Fruit fly (Drosophila melanogaster) whole organism, embryonic: ENCODE results near the gene Cat.

Source experiments
- Asciz ChIP-seq: fragments of 200-800 bp; sonication (Bioruptor generic); optimal IDR thresholded peaks from 2 replicates; lab custom pipeline; 2017; ENCODE audit warnings: missing biosample characterization, mild to moderate bottlenecking, missing genetic modification characterization, missing genetic modification reagents
- Atf6 ChIP-seq: fragments of 200-800 bp; sonication (Bioruptor generic); IDR thresholded peaks from 2 replicates; pipeline ENCODE4 v1.3.6; 2022; ENCODE audit warnings: missing biosample characterization, missing genetic modification characterization
- Awh ChIP-seq: fragments of 200-800 bp; sonication (Bioruptor generic); IDR thresholded peaks from 2 replicates; pipeline ENCODE4, ENCODE4 v1.3.6; 2022; ENCODE audit warnings: missing biosample characterization, missing genetic modification characterization
- Bgb ChIP-seq: fragments of 200-800 bp; sonication (Bioruptor generic); IDR thresholded peaks from 2 replicates; pipeline ENCODE4 v1.3.6; 2022; ENCODE audit warnings: missing biosample characterization, missing genetic modification characterization; ENCODE audit not compliant: partially characterized antibody
- CG11696 ChIP-seq: fragments of 200-800 bp; sonication (Bioruptor generic); IDR thresholded peaks from 2 replicates; pipeline ENCODE4 v1.3.6; 2022; ENCODE audit warnings: missing biosample characterization, missing genetic modification characterization
- CG12769 ChIP-seq: fragments of 200-800 bp; sonication (Bioruptor generic); optimal IDR thresholded peaks from 2 replicates; lab custom pipeline; 2019; ENCODE audit warnings: missing biosample characterization, mild to moderate bottlenecking, missing genetic modification characterization, moderate library complexity
- CG14710 ChIP-seq: fragments of 200-800 bp; sonication (Bioruptor generic); optimal IDR thresholded peaks from 3 replicates; lab custom pipeline; 2019; ENCODE audit warnings: missing biosample characterization, mild to moderate bottlenecking, missing genetic modification characterization, moderate library complexity
- CG15479 ChIP-seq: fragments of 200-800 bp; sonication (Bioruptor generic); optimal IDR thresholded peaks from 3 replicates; lab custom pipeline; 2019; ENCODE audit warnings: missing biosample characterization, mild to moderate bottlenecking, missing genetic modification characterization, moderate library complexity
- CG17802 ChIP-seq: fragments of 200-800 bp; sonication (Bioruptor generic); optimal IDR thresholded peaks from 2 replicates; lab custom pipeline; 2018; ENCODE audit warnings: missing biosample characterization, mild to moderate bottlenecking, missing genetic modification characterization, moderate library complexity
- CG18476 ChIP-seq: fragments of 200-800 bp; sonication (Bioruptor generic); optimal IDR thresholded peaks from 2 replicates; lab custom pipeline; 2016; ENCODE audit warnings: missing biosample characterization, mild to moderate bottlenecking, missing genetic modification characterization
- CG34376 ChIP-seq: fragments of 200-800 bp; sonication (Bioruptor generic); optimal IDR thresholded peaks from 2 replicates; lab custom pipeline; 2018; ENCODE audit warnings: missing biosample characterization, mild to moderate bottlenecking, missing genetic modification characterization
- CG4820 ChIP-seq: fragments of 200-800 bp; sonication (Bioruptor generic); optimal IDR thresholded peaks from 3 replicates; lab custom pipeline; 2016; ENCODE audit warnings: missing biosample characterization, missing genetic modification characterization
- CG7987 ChIP-seq: fragments of 200-800 bp; sonication (Bioruptor generic); optimal IDR thresholded peaks from 2 replicates; lab custom pipeline; 2018; ENCODE audit warnings: missing biosample characterization, mild to moderate bottlenecking, missing genetic modification characterization, moderate library complexity
- CG8290 ChIP-seq, 3 experiments: fragments of 200-800 bp; sonication (Bioruptor generic); optimal IDR thresholded peaks; 2 replicates each; lab custom pipeline; 2016 to 2019; ENCODE audit warnings: missing biosample characterization in 3 of 3, missing genetic modification characterization in 3 of 3, mild to moderate bottlenecking in 2 of 3, moderate library complexity in 1 of 3
- Gsc ChIP-seq: fragments of 200-800 bp; sonication (Bioruptor generic); IDR thresholded peaks from 2 replicates; pipeline ENCODE4 v1.3.6; 2022; ENCODE audit warnings: missing biosample characterization, missing genetic modification characterization
- H15 ChIP-seq: fragments of 200-800 bp; sonication (Bioruptor generic); IDR thresholded peaks from 3 replicates; pipeline ENCODE4 v1.3.6; 2022; ENCODE audit warnings: missing biosample characterization, missing genetic modification characterization
- Hey ChIP-seq: fragments of 200-800 bp; sonication (Bioruptor generic); optimal IDR thresholded peaks from 3 replicates; lab custom pipeline; 2018; ENCODE audit warnings: missing biosample characterization, mild to moderate bottlenecking, missing genetic modification characterization
- HmgZ ChIP-seq: fragments of 200-800 bp; sonication (Bioruptor generic); optimal IDR thresholded peaks from 2 replicates; lab custom pipeline; 2018; ENCODE audit warnings: missing biosample characterization, mild to moderate bottlenecking, missing genetic modification characterization
- Hmx ChIP-seq: fragments of 200-800 bp; sonication (Bioruptor generic); optimal IDR thresholded peaks from 2 replicates; lab custom pipeline; 2016; ENCODE audit warnings: missing biosample characterization, missing genetic modification characterization
- Hr78 ChIP-seq, 2 experiments: fragments of 200-800 bp in 1 of 2; fragments of >200 bp in 1 of 2; sonication (Bioruptor generic) in 1 of 2; optimal IDR thresholded peaks; 2 replicates each; lab custom pipeline; 2017 to 2019; ENCODE audit warnings: missing biosample characterization in 2 of 2, missing genetic modification characterization in 2 of 2, mild to moderate bottlenecking in 1 of 2, moderate library complexity in 1 of 2
- Med ChIP-seq: fragments of 200-800 bp; sonication (Bioruptor generic); peaks from one replicate; lab custom pipeline; 2016; ENCODE audit warnings: missing biosample characterization, missing genetic modification characterization, mild to moderate bottlenecking, inconsistent platforms, moderate library complexity
- Nf-YB ChIP-seq: fragments of 200-800 bp; sonication (Bioruptor generic); optimal IDR thresholded peaks from 3 replicates; lab custom pipeline; 2019; ENCODE audit warnings: missing biosample characterization, mild to moderate bottlenecking, missing genetic modification characterization, moderate library complexity
- Tbp ChIP-seq: fragments of >200 bp; optimal IDR thresholded peaks from 2 replicates; lab custom pipeline; 2018; ENCODE audit warnings: missing biosample characterization, missing genetic modification characterization
- Trl ChIP-seq, 3 experiments: fragments of >200 bp in 2 of 3; fragments of 200-800 bp in 1 of 3; sonication (Bioruptor generic) in 1 of 3; optimal IDR thresholded peaks; 2 replicates in 1 of 3; 3 replicates in 2 of 3; lab custom pipeline; 2016 to 2017; ENCODE audit warnings: missing biosample characterization in 1 of 3, missing genetic modification characterization in 1 of 3
- Xrp1 ChIP-seq: fragments of 200-800 bp; sonication (Bioruptor generic); IDR thresholded peaks from 2 replicates; pipeline ENCODE4 v1.3.6; 2022; ENCODE audit warnings: missing biosample characterization, missing genetic modification characterization
- ase ChIP-seq: fragments of 200-800 bp; sonication (Bioruptor generic); IDR thresholded peaks from 3 replicates; pipeline ENCODE4 v1.3.6; 2022; ENCODE audit warnings: missing biosample characterization, missing genetic modification characterization
- ato ChIP-seq: fragments of 200-800 bp; sonication (Bioruptor generic); IDR thresholded peaks from 2 replicates; pipeline ENCODE4 v1.3.6; 2022; ENCODE audit warnings: missing biosample characterization, missing genetic modification characterization; ENCODE audit not compliant: partially characterized antibody
- caup ChIP-seq: fragments of 200-800 bp; sonication (Bioruptor generic); optimal IDR thresholded peaks from 3 replicates; lab custom pipeline; 2017; ENCODE audit warnings: missing biosample characterization, mild to moderate bottlenecking, missing genetic modification characterization, moderate library complexity; ENCODE audit not compliant: severe bottlenecking
- chinmo ChIP-seq: fragments of 200-800 bp; sonication (Bioruptor generic); IDR thresholded peaks from 4 replicates; pipeline ENCODE4 v1.3.6; 2022; ENCODE audit warnings: missing biosample characterization, missing genetic modification characterization; ENCODE audit not compliant: partially characterized antibody
- crp ChIP-seq, 2 experiments: fragments of 200-800 bp; sonication (Bioruptor generic); optimal IDR thresholded peaks; 2 replicates in 1 of 2; 3 replicates in 1 of 2; lab custom pipeline; 2017; ENCODE audit warnings: missing biosample characterization in 2 of 2, missing genetic modification characterization in 2 of 2, mild to moderate bottlenecking in 1 of 2, moderate library complexity in 1 of 2
- eve ChIP-seq, 2 experiments: fragments of >200 bp; optimal IDR thresholded peaks; 2 replicates each; lab custom pipeline; 2017; ENCODE audit warnings: missing biosample characterization in 2 of 2, missing genetic modification characterization in 2 of 2
- exex ChIP-seq: fragments of 200-800 bp; sonication (Bioruptor generic); optimal IDR thresholded peaks from 4 replicates; lab custom pipeline; 2018; ENCODE audit warnings: missing biosample characterization, mild to moderate bottlenecking, missing genetic modification characterization, moderate library complexity
- gem ChIP-seq: fragments of 200-800 bp; sonication (Bioruptor generic); optimal IDR thresholded peaks from 2 replicates; lab custom pipeline; 2019; ENCODE audit warnings: missing biosample characterization, mild to moderate bottlenecking, missing genetic modification characterization, moderate library complexity
- grn ChIP-seq: fragments of 200-800 bp; sonication (Bioruptor generic); optimal IDR thresholded peaks from 3 replicates; lab custom pipeline; 2017; ENCODE audit warnings: missing biosample characterization, missing genetic modification characterization
- hkb ChIP-seq, 2 experiments: fragments of 200-800 bp in 1 of 2; fragments of >200 bp in 1 of 2; sonication (Bioruptor generic) in 1 of 2; IDR thresholded peaks in 1 of 2; optimal IDR thresholded peaks in 1 of 2; 2 replicates each; pipeline versions ENCODE4 v1.3.6 to Lab custom; 2017 to 2022; ENCODE audit warnings: missing biosample characterization in 1 of 2, missing genetic modification characterization in 1 of 2
- hth ChIP-seq: fragments of >200 bp; optimal IDR thresholded peaks from 2 replicates; lab custom pipeline; 2017; ENCODE audit warnings: inconsistent platforms
- insv ChIP-seq, 2 experiments: fragments of 200-800 bp; sonication (Bioruptor generic); optimal IDR thresholded peaks; 3 replicates each; lab custom pipeline; 2016 to 2018; ENCODE audit warnings: missing biosample characterization in 2 of 2, missing genetic modification characterization in 2 of 2
- kah ChIP-seq: fragments of 200-800 bp; sonication (Bioruptor generic); optimal IDR thresholded peaks from 2 replicates; lab custom pipeline; 2018; ENCODE audit warnings: missing biosample characterization, mild to moderate bottlenecking, missing genetic modification characterization
- lab ChIP-seq: fragments of 200-800 bp; sonication (Bioruptor generic); optimal IDR thresholded peaks from 3 replicates; lab custom pipeline; 2017; ENCODE audit warnings: missing biosample characterization, missing genetic modification characterization, mild to moderate bottlenecking, moderate library complexity, missing genetic modification reagents
- nau ChIP-seq: fragments of 200-800 bp; sonication (Bioruptor generic); optimal IDR thresholded peaks from 3 replicates; lab custom pipeline; 2017; ENCODE audit warnings: missing biosample characterization, mild to moderate bottlenecking, missing genetic modification characterization, missing genetic modification reagents
- nom ChIP-seq: fragments of 200-800 bp; sonication (Bioruptor generic); optimal IDR thresholded peaks from 2 replicates; lab custom pipeline; 2017; ENCODE audit warnings: missing biosample characterization, missing genetic modification characterization, mild to moderate bottlenecking, moderate library complexity, missing genetic modification reagents
- schlank ChIP-seq: fragments of 200-800 bp; sonication (Bioruptor generic); optimal IDR thresholded peaks from 2 replicates; lab custom pipeline; 2018; ENCODE audit warnings: missing biosample characterization, mild to moderate bottlenecking, missing genetic modification characterization
- sd ChIP-seq: fragments of 200-800 bp; sonication (Bioruptor generic); optimal IDR thresholded peaks from 3 replicates; lab custom pipeline; 2018; ENCODE audit warnings: missing biosample characterization, mild to moderate bottlenecking, missing genetic modification characterization, moderate library complexity
- sqz ChIP-seq: fragments of 200-800 bp; sonication (Bioruptor generic); optimal IDR thresholded peaks from 3 replicates; lab custom pipeline; 2018; ENCODE audit warnings: missing biosample characterization, mild to moderate bottlenecking, missing genetic modification characterization
- sug ChIP-seq: fragments of 200-800 bp; optimal IDR thresholded peaks from 2 replicates; lab custom pipeline; 2019; ENCODE audit warnings: missing biosample characterization, mild to moderate bottlenecking, missing genetic modification characterization, moderate library complexity
- tx ChIP-seq: fragments of 200-800 bp; sonication (Bioruptor generic); optimal IDR thresholded peaks from 2 replicates; lab custom pipeline; 2016; ENCODE audit warnings: missing biosample characterization, missing genetic modification characterization
- vfl ChIP-seq: fragments of 200-800 bp; sonication (Bioruptor generic); optimal IDR thresholded peaks from 2 replicates; lab custom pipeline; 2016; ENCODE audit warnings: missing biosample characterization, missing genetic modification characterization

Cat gene

dm6 chr3L:18817264-18817894, 5.0 kb upstream of the Cat start:
- TF ChIP-seq CG15479 (peak; percentile 50), CG11696 (GFP tag; lab: Robert Waterston, UW) (no peak), Awh (GFP tag; lab: Robert Waterston, UW) (no peak), Hr78 (GFP tag; optimal IDR thresholded peaks at IDR 0.05; lab: Kevin White, UChicago) (peak in 1 of 2 experiments; percentile 72), CG18476 (no peak), hkb (optimal IDR thresholded peaks at IDR 0.05; lab: Kevin White, UChicago) (no peak), hkb (GFP tag; IDR thresholded peaks at IDR 0.05; lab: Robert Waterston, UW) (0 out of 2 replicates have a peak, but pooled peaks have one; percentile 20), Bgb (GFP tag; lab: Robert Waterston, UW) (peak; percentile 28), sd (peak; percentile 74), grn (GFP tag; lab: Kevin White, UChicago) (peak; percentile 96), CG8290 (GFP tag; optimal IDR thresholded peaks at IDR 0.05; lab: Kevin White, UChicago) (no peak), CG8290 (tag; optimal IDR thresholded peaks at IDR 0.05; lab: Kevin White, UChicago) (peak in 1 of 2 experiments; percentile 14), CG34376 (GFP tag; lab: Kevin White, UChicago) (peak; percentile 87), Med (GFP tag; lab: Kevin White, UChicago) (no peak), caup (peak; percentile 16), CG12769 (peak; percentile 44), CG14710 (no peak), eve (GFP tag; optimal IDR thresholded peaks at IDR 0.05; lab: Kevin White, UChicago) (no peak), Hey (tag; lab: Kevin White, UChicago) (peak; percentile 56), CG17802 (tag; lab: Kevin White, UChicago) (no peak), hth (lab: Kevin White, UChicago) (no peak), kah (GFP tag; lab: Kevin White, UChicago) (no peak), Atf6 (GFP tag; lab: Robert Waterston, UW) (no peak), exex (tag; lab: Kevin White, UChicago) (peak; percentile 95), sqz (peak; percentile 88), Gsc (GFP tag; lab: Robert Waterston, UW) (no peak), Hmx (GFP tag; lab: Kevin White, UChicago) (no peak), ato (no peak), ase (no peak), H15 (GFP tag; lab: Robert Waterston, UW) (no peak), CG4820 (GFP tag; lab: Kevin White, UChicago) (no peak), lab (peak; percentile 42), chinmo (GFP tag; lab: Robert Waterston, UW) (peak; percentile 90; the same call in 3 of the 4 replicates), nau (GFP tag; lab: Kevin White, UChicago) (no peak), vfl (GFP tag; lab: Kevin White, UChicago) (no peak), sug (peak; percentile 97), HmgZ (tag; lab: Kevin White, UChicago) (peak; percentile 46), schlank (tag; lab: Kevin White, UChicago) (no peak), nom (GFP tag; lab: Kevin White, UChicago) (peak; percentile 60), insv (GFP tag; optimal IDR thresholded peaks at IDR 0.05; lab: Kevin White, UChicago) (no peak), Asciz (GFP tag; lab: Kevin White, UChicago) (peak; percentile 1), crp (GFP tag; optimal IDR thresholded peaks at IDR 0.05; lab: Kevin White, UChicago) (no peak), Trl (optimal IDR thresholded peaks at IDR 0.05; lab: Kevin White, UChicago) (no peak), Trl (GFP tag; optimal IDR thresholded peaks at IDR 0.05; lab: Kevin White, UChicago) (no peak), Xrp1 (GFP tag; lab: Robert Waterston, UW) (no peak), Tbp (GFP tag; lab: Kevin White, UChicago) (no peak), tx (GFP tag; lab: Kevin White, UChicago) (no peak), CG7987 (GFP tag; lab: Kevin White, UChicago) (no peak), Nf-YB (GFP tag; lab: Kevin White, UChicago) (peak; percentile 29), gem (peak; percentile 89)
